Worm (Caenorhabditis elegans): ENCODE measurements around the gene F31F4.1.
A peak's percentile ranks its signal among the peaks of the same experiment; 100 is the strongest.

DNA sequence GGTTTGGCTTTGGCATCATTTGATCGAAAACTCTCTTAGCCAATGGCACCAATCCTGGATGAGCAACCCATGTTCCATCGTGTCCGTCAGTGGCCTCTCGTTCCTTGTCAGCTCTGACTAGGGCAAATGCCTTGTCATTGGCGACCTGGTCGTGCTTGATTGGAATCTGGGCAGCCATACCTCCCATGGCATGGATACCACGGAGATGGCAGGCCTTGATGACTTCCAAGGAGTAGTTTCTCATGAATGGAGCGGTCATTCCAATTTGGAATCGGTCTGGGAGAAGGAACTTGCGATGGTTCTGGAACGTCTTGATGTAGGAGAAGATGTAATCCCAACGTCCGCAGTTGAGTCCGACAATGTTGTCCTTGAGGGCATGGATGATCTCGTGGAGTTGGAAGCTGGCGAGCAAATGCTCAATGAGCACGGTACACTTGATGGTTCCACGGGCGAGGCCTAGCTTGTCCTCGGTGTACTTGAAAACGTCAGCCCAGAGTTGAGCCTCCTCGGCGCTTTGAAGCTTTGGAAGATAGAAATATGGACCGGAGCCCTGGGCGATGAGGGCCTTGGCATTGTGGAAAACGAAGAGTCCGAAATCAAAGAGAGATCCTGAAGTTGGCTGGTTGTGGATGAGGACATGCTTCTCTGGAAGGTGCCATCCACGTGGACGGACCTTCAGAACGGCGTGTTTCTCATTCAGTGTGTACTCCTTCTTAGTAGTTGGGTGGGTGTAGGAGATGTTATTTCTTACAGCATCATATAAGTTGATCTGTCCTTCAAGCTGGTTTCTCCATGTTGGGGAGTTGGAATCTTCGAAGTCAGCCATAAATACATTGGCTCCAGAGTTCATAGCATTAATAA is 41.3 kb downstream of the F31F4.1 start:
- TF ChIP-seq jun-1 (tag; optimal IDR thresholded peaks at IDR 0.05) (no peak), nhr-90 (tag; optimal IDR thresholded peaks at IDR 0.05; ENCODE audit: poor library complexity) (no peak), pag-3 (tag; optimal IDR thresholded peaks at IDR 0.05; ENCODE audit: borderline replicate concordance, insufficient read depth) (no peak), lin-13 (GFP tag; optimal IDR thresholded peaks at IDR 0.05) (no peak), nhr-28 (tag; optimal IDR thresholded peaks at IDR 0.05) (no peak), hlh-4 (tag; optimal IDR thresholded peaks at IDR 0.05) (no peak), nhr-76 (tag; optimal IDR thresholded peaks at IDR 0.05) (no peak), aly-2 (tag; optimal IDR thresholded peaks at IDR 0.05) (peak; percentile 34), zag-1 (tag; optimal IDR thresholded peaks at IDR 0.05) (no peak), unc-62 (GFP tag; optimal IDR thresholded peaks at IDR 0.05) (no peak), efl-1 (optimal IDR thresholded peaks at IDR 0.05) (no peak), efl-1 (GFP tag; optimal IDR thresholded peaks at IDR 0.05 in 1 of 2) (peak in 1 of 2 experiments; percentile 84), egl-13 (tag; optimal IDR thresholded peaks at IDR 0.05) (no peak), nhr-12 (tag; optimal IDR thresholded peaks at IDR 0.05) (no peak), elt-3 (tag; optimal IDR thresholded peaks at IDR 0.05) (no peak)
